Fruit fly (Drosophila melanogaster) whole organism, embryonic: ENCODE data around the gene CG4968.

Experiments
- Antp ChIP-seq: fragments of 200-800 bp; sonication (Bioruptor generic); optimal IDR thresholded peaks from 3 replicates; lab custom pipeline; 2016; ENCODE audit warnings: missing biosample characterization, missing genetic modification characterization
- Atf6 ChIP-seq: fragments of 200-800 bp; sonication (Bioruptor generic); IDR thresholded peaks from 2 replicates; pipeline ENCODE4 v1.3.6; 2022; ENCODE audit warnings: missing biosample characterization, missing genetic modification characterization
- CG10147 ChIP-seq: fragments of 200-800 bp; sonication (Bioruptor generic); optimal IDR thresholded peaks from 2 replicates; lab custom pipeline; 2019; ENCODE audit warnings: missing biosample characterization, mild to moderate bottlenecking, missing genetic modification characterization, moderate library complexity
- CG12219 ChIP-seq: fragments of 200-800 bp; sonication (Bioruptor generic); optimal IDR thresholded peaks from 3 replicates; lab custom pipeline; 2018; ENCODE audit warnings: missing biosample characterization, mild to moderate bottlenecking, missing genetic modification characterization
- CG12744 ChIP-seq: fragments of 200-800 bp; sonication (Bioruptor generic); optimal IDR thresholded peaks from 2 replicates; lab custom pipeline; 2016; ENCODE audit warnings: missing biosample characterization, missing genetic modification characterization
- CG13775 ChIP-seq: fragments of 200-800 bp; sonication (Bioruptor generic); optimal IDR thresholded peaks from 3 replicates; lab custom pipeline; 2017; ENCODE audit warnings: missing biosample characterization, mild to moderate bottlenecking, missing genetic modification characterization
- CG13894 ChIP-seq: fragments of 200-800 bp; sonication (Bioruptor generic); optimal IDR thresholded peaks from 3 replicates; lab custom pipeline; 2018; ENCODE audit warnings: missing biosample characterization, mild to moderate bottlenecking, missing genetic modification characterization, moderate library complexity
- CG14667 ChIP-seq: fragments of 200-800 bp; sonication (Bioruptor generic); IDR thresholded peaks from 2 replicates; pipeline ENCODE4 v1.3.6; 2022; ENCODE audit warnings: missing biosample characterization, missing genetic modification characterization
- CG1529 ChIP-seq: fragments of 200-800 bp; sonication (Bioruptor generic); optimal IDR thresholded peaks from 3 replicates; lab custom pipeline; 2018; ENCODE audit warnings: missing biosample characterization, missing genetic modification characterization
- CG17802 ChIP-seq: fragments of 200-800 bp; sonication (Bioruptor generic); optimal IDR thresholded peaks from 2 replicates; lab custom pipeline; 2018; ENCODE audit warnings: missing biosample characterization, mild to moderate bottlenecking, missing genetic modification characterization, moderate library complexity
- CG18262 ChIP-seq: fragments of 200-800 bp; optimal IDR thresholded peaks from 3 replicates; lab custom pipeline; 2019; ENCODE audit warnings: missing biosample characterization, mild to moderate bottlenecking, missing genetic modification characterization, moderate library complexity
- CG2678 ChIP-seq: fragments of 200-800 bp; sonication (Bioruptor generic); optimal IDR thresholded peaks from 3 replicates; lab custom pipeline; 2019; ENCODE audit warnings: missing biosample characterization, mild to moderate bottlenecking, missing genetic modification characterization, moderate library complexity
- CG30020 ChIP-seq: fragments of 200-800 bp; optimal IDR thresholded peaks from 2 replicates; lab custom pipeline; 2019; ENCODE audit warnings: missing biosample characterization, mild to moderate bottlenecking, missing genetic modification characterization, moderate library complexity
- CG31365 ChIP-seq: fragments of 200-800 bp; sonication (Bioruptor generic); optimal IDR thresholded peaks from 2 replicates; lab custom pipeline; 2018; ENCODE audit warnings: missing biosample characterization, mild to moderate bottlenecking, missing genetic modification characterization
- CG3281 ChIP-seq: fragments of 200-800 bp; sonication (Bioruptor generic); optimal IDR thresholded peaks from 3 replicates; lab custom pipeline; 2017; ENCODE audit warnings: missing biosample characterization, mild to moderate bottlenecking, missing genetic modification characterization
- CG3838 ChIP-seq: fragments of 200-800 bp; sonication (Bioruptor generic); optimal IDR thresholded peaks from 3 replicates; lab custom pipeline; 2016; ENCODE audit warnings: missing biosample characterization, missing genetic modification characterization
- CG4328 ChIP-seq: fragments of 200-800 bp; sonication (Bioruptor generic); optimal IDR thresholded peaks from 3 replicates; lab custom pipeline; 2017; ENCODE audit warnings: missing biosample characterization, missing genetic modification reagents, missing genetic modification characterization
- CG6765 ChIP-seq: fragments of 200-800 bp; sonication (Bioruptor generic); optimal IDR thresholded peaks from 3 replicates; lab custom pipeline; 2017; ENCODE audit warnings: missing biosample characterization, mild to moderate bottlenecking, missing genetic modification characterization
- CG8924 ChIP-seq: fragments of 200-800 bp; optimal IDR thresholded peaks from 3 replicates; lab custom pipeline; 2019; ENCODE audit warnings: missing biosample characterization, mild to moderate bottlenecking, missing genetic modification characterization, moderate library complexity
- CG9437 ChIP-seq: fragments of 200-800 bp; sonication (Bioruptor generic); optimal IDR thresholded peaks from 2 replicates; lab custom pipeline; 2018; ENCODE audit warnings: missing biosample characterization, mild to moderate bottlenecking, missing genetic modification characterization
- CG9727 ChIP-seq: fragments of 200-800 bp; sonication (Bioruptor generic); optimal IDR thresholded peaks from 3 replicates; lab custom pipeline; 2017; ENCODE audit warnings: missing biosample characterization, mild to moderate bottlenecking, missing genetic modification characterization
- CoRest ChIP-seq: fragments of 200-800 bp; sonication (Bioruptor generic); optimal IDR thresholded peaks from 3 replicates; lab custom pipeline; 2018; ENCODE audit warnings: missing biosample characterization, mild to moderate bottlenecking, missing genetic modification characterization, moderate library complexity
- Dll ChIP-seq: fragments of 200-800 bp; sonication (Bioruptor generic); IDR thresholded peaks from 4 replicates; pipeline ENCODE4 v1.3.6; 2022; ENCODE audit warnings: missing biosample characterization, missing genetic modification characterization; ENCODE audit not compliant: partially characterized antibody
- Dp ChIP-seq: fragments of 200-800 bp; sonication (Bioruptor generic); optimal IDR thresholded peaks from 2 replicates; lab custom pipeline; 2018; ENCODE audit warnings: missing biosample characterization, mild to moderate bottlenecking, missing genetic modification characterization, moderate library complexity
- Dref ChIP-seq: fragments of 200-800 bp; sonication (Bioruptor generic); IDR thresholded peaks from 2 replicates; pipeline ENCODE4 v1.3.6; 2022; ENCODE audit warnings: missing biosample characterization, missing genetic modification characterization
- GATAe ChIP-seq: fragments of 200-800 bp; sonication (Bioruptor generic); conservative IDR thresholded peaks from 2 replicates; pipeline ENCODE4 v1.3.6; 2022; ENCODE audit warnings: missing biosample characterization, missing genetic modification characterization
- HmgD ChIP-seq: fragments of 200-800 bp; sonication (Bioruptor generic); optimal IDR thresholded peaks from 3 replicates; lab custom pipeline; 2016; ENCODE audit warnings: missing biosample characterization, missing genetic modification characterization
- Meics ChIP-seq: fragments of 200-800 bp; sonication (Bioruptor generic); optimal IDR thresholded peaks from 2 replicates; lab custom pipeline; 2017; ENCODE audit warnings: missing biosample characterization, mild to moderate bottlenecking, missing genetic modification characterization
- NC2α ChIP-seq: fragments of 200-800 bp; sonication (Bioruptor generic); optimal IDR thresholded peaks from 2 replicates; lab custom pipeline; 2016; ENCODE audit warnings: missing biosample characterization, missing genetic modification characterization
- Opbp ChIP-seq: fragments of 200-800 bp; sonication (Bioruptor generic); IDR thresholded peaks from 3 replicates; pipeline ENCODE4 v1.3.6; 2022; ENCODE audit warnings: missing biosample characterization, missing genetic modification characterization; ENCODE audit not compliant: partially characterized antibody
- Poxn ChIP-seq: fragments of 200-800 bp; sonication (Bioruptor generic); IDR thresholded peaks from 2 replicates; pipeline ENCODE4 v1.3.6; 2022; ENCODE audit warnings: missing biosample characterization, missing genetic modification characterization
- Rx ChIP-seq: fragments of 200-800 bp; sonication (Bioruptor generic); IDR thresholded peaks from 2 replicates; pipeline ENCODE4 v1.3.6; 2022; ENCODE audit warnings: missing biosample characterization, missing genetic modification characterization
- Scr ChIP-seq: fragments of 200-800 bp; sonication (Bioruptor generic); IDR thresholded peaks from 2 replicates; pipeline ENCODE4 v1.3.6; 2022; ENCODE audit warnings: missing biosample characterization, missing genetic modification characterization; ENCODE audit not compliant: partially characterized antibody
- Sry-β ChIP-seq: fragments of 200-800 bp; sonication (Bioruptor generic); optimal IDR thresholded peaks from 2 replicates; lab custom pipeline; 2018; ENCODE audit warnings: missing biosample characterization, mild to moderate bottlenecking, missing genetic modification characterization, moderate library complexity
- TFAM ChIP-seq: fragments of 200-800 bp; sonication (Bioruptor generic); optimal IDR thresholded peaks from 2 replicates; lab custom pipeline; 2017; ENCODE audit warnings: missing biosample characterization, missing genetic modification characterization, inconsistent platforms
- YL-1 ChIP-seq: fragments of 200-800 bp; sonication (Bioruptor generic); optimal IDR thresholded peaks from 3 replicates; lab custom pipeline; 2017; ENCODE audit warnings: missing biosample characterization, mild to moderate bottlenecking, missing genetic modification characterization
- ash1 ChIP-seq: fragments of 200-800 bp; sonication (Bioruptor generic); optimal IDR thresholded peaks from 2 replicates; lab custom pipeline; 2018; ENCODE audit warnings: missing biosample characterization, mild to moderate bottlenecking, missing genetic modification characterization
- az2 ChIP-seq: fragments of 200-800 bp; sonication (Bioruptor generic); optimal IDR thresholded peaks from 3 replicates; lab custom pipeline; 2016; ENCODE audit warnings: missing biosample characterization, missing genetic modification characterization
- gem ChIP-seq: fragments of 200-800 bp; sonication (Bioruptor generic); optimal IDR thresholded peaks from 2 replicates; lab custom pipeline; 2019; ENCODE audit warnings: missing biosample characterization, mild to moderate bottlenecking, missing genetic modification characterization, moderate library complexity
- jigr1 ChIP-seq: fragments of 200-800 bp; sonication (Bioruptor generic); IDR thresholded peaks from 3 replicates; pipeline ENCODE4 v1.3.6; 2022; ENCODE audit warnings: missing biosample characterization, missing genetic modification characterization
- lbe ChIP-seq: fragments of 200-800 bp; sonication (Bioruptor generic); optimal IDR thresholded peaks from 2 replicates; lab custom pipeline; 2016; ENCODE audit warnings: missing biosample characterization, mild to moderate bottlenecking, missing genetic modification characterization
- nmo ChIP-seq: fragments of 200-800 bp; sonication (Bioruptor generic); optimal IDR thresholded peaks from 2 replicates; lab custom pipeline; 2018; ENCODE audit warnings: missing biosample characterization, mild to moderate bottlenecking, missing genetic modification characterization, moderate library complexity
- org-1 ChIP-seq: fragments of 200-800 bp; sonication (Bioruptor generic); optimal IDR thresholded peaks from 2 replicates; lab custom pipeline; 2017; ENCODE audit warnings: missing biosample characterization, missing genetic modification characterization
- ranshi ChIP-seq: fragments of 200-800 bp; sonication (Bioruptor generic); IDR thresholded peaks from 2 replicates; pipeline ENCODE4 v1.3.6; 2022; ENCODE audit warnings: missing biosample characterization, missing genetic modification characterization
- salm ChIP-seq: fragments of 200-800 bp; sonication (Bioruptor generic); optimal IDR thresholded peaks from 2 replicates; lab custom pipeline; 2018; ENCODE audit warnings: missing biosample characterization, mild to moderate bottlenecking, missing genetic modification characterization
- sug ChIP-seq: fragments of 200-800 bp; optimal IDR thresholded peaks from 2 replicates; lab custom pipeline; 2019; ENCODE audit warnings: missing biosample characterization, mild to moderate bottlenecking, missing genetic modification characterization, moderate library complexity
- ttk ChIP-seq: fragments of 200-800 bp; sonication (Bioruptor generic); IDR thresholded peaks from 2 replicates; pipeline ENCODE4 v2.1.2; 2022; ENCODE audit warnings: missing biosample characterization, missing genetic modification characterization
- zfh1 ChIP-seq: fragments of 200-800 bp; sonication (Bioruptor generic); IDR thresholded peaks from 3 replicates; pipeline ENCODE4 v1.3.6; 2022; ENCODE audit warnings: missing biosample characterization, missing genetic modification characterization

Gene CG4968

dm6 chr2L:10298306-10298705 is 8.4 kb upstream of the CG4968 start (continued):
- TF ChIP-seq CG9437 (GFP tag; lab: Kevin White, UChicago), result peak; percentile 54
- peak; percentile 37; the same call in 1 of the 2 replicates for TF ChIP-seq Dref
- TF ChIP-seq CG14667, result no peak
- TF ChIP-seq CG9727, result no peak
- no peak for TF ChIP-seq CG18262
- TF ChIP-seq HmgD (GFP tag; lab: Kevin White, UChicago), result peak; percentile 59
- TF ChIP-seq Scr (GFP tag; lab: Robert Waterston, UW), result peak; percentile 44; the same call in 1 of the 2 replicates
- TF ChIP-seq gem (tag; lab: Kevin White, UChicago), result no peak
- TF ChIP-seq GATAe (GFP tag; lab: Robert Waterston, UW), result no peak
- peak; percentile 42 for TF ChIP-seq sug
- TF ChIP-seq nmo (GFP tag; lab: Kevin White, UChicago), result peak; percentile 40
- TF ChIP-seq az2 (GFP tag; lab: Kevin White, UChicago), result no peak
- no peak for TF ChIP-seq CG4328 (GFP tag; lab: Kevin White, UChicago)
- no peak for TF ChIP-seq CG13775 (GFP tag; lab: Kevin White, UChicago)
- no peak for TF ChIP-seq CG17802
- peak; percentile 90; the same call in 2 of the 3 replicates for TF ChIP-seq Opbp (GFP tag; lab: Robert Waterston, UW)
- TF ChIP-seq CG12219, result no peak
- TF ChIP-seq lbe (GFP tag; lab: Kevin White, UChicago), result no peak
- peak; percentile 51 for TF ChIP-seq CoRest (tag; lab: Kevin White, UChicago)
- no peak for TF ChIP-seq Dll (GFP tag; lab: Robert Waterston, UW)
- peak; percentile 65 for TF ChIP-seq CG30020
- no peak for TF ChIP-seq CG12744 (GFP tag; lab: Kevin White, UChicago)
- peak; percentile 31 for TF ChIP-seq Dp (GFP tag; lab: Kevin White, UChicago)
- no peak for TF ChIP-seq Sry-β
- TF ChIP-seq CG8924, result peak; percentile 0
- TF ChIP-seq ash1 (GFP tag; lab: Kevin White, UChicago), result no peak
- TF ChIP-seq Meics (GFP tag; lab: Kevin White, UChicago), result no peak
- no peak for TF ChIP-seq Antp (GFP tag; lab: Kevin White, UChicago)
- no peak for TF ChIP-seq Poxn (GFP tag; lab: Robert Waterston, UW)
- TF ChIP-seq CG3838 (GFP tag; lab: Kevin White, UChicago), result no peak
- no peak for TF ChIP-seq CG1529 (GFP tag; lab: Kevin White, UChicago)
- TF ChIP-seq CG3281 (GFP tag; lab: Kevin White, UChicago), result no peak
- TF ChIP-seq CG2678 (tag; lab: Kevin White, UChicago), result no peak
- TF ChIP-seq CG13894, result no peak
- TF ChIP-seq YL-1 (GFP tag; lab: Kevin White, UChicago), result peak; percentile 57
- TF ChIP-seq CG6765 (GFP tag; lab: Kevin White, UChicago), result no peak
- TF ChIP-seq ranshi (GFP tag; lab: Robert Waterston, UW), result no peak
- TF ChIP-seq TFAM (GFP tag; lab: Kevin White, UChicago), result no peak
- TF ChIP-seq jigr1 (GFP tag; lab: Robert Waterston, UW), result no peak
- TF ChIP-seq Atf6 (GFP tag; lab: Robert Waterston, UW), result no peak
- no peak for TF ChIP-seq ttk
- TF ChIP-seq CG31365 (tag; lab: Kevin White, UChicago), result peak; percentile 98
- TF ChIP-seq zfh1 (GFP tag; lab: Robert Waterston, UW), result no peak
- TF ChIP-seq CG10147 (GFP tag; lab: Kevin White, UChicago), result no peak
- no peak for TF ChIP-seq NC2α (GFP tag; lab: Kevin White, UChicago)
- no peak for TF ChIP-seq salm (tag; lab: Kevin White, UChicago)
- no peak for TF ChIP-seq Rx (GFP tag; lab: Robert Waterston, UW)
- no peak for TF ChIP-seq org-1 (GFP tag; lab: Kevin White, UChicago)
